5 worm cellular contexts compared by ENCODE assay signal in the genomic region with DNA sequence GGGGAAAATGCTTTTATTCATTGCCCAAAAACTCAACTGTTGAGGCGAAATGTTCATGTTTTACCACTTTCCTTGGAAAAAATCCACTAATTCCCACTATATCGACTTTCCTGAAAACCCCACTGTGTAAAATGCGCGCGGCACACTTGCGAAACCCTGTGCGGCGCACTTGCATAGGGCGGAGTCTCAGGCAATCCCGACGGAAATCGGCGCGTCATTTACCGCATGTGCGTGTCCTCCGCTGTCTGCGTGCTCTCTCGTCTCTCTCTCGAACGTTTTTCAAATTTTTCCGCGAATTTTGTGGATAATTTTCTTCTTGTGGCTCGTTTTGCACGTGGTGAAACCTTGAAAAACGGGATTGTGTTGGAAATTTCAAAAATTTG.
A peak's percentile ranks its signal among the peaks of the same experiment; 100 is the strongest.
TF ChIP-seq lines count a peak whose summit lies in the region.

A gene (plus strand): TSS at position 226 of the 383 bp plus-strand sequence.

TF ChIP-seq in whole organism, L1 larva, 84 proteins besides CTCF, POLR2A, EP300 and RAD21 (continues in another document):
- TF ChIP-seq aly-2 (tag; optimal IDR thresholded peaks at IDR 0.05; lab: Kevin White, UChicago) (no peak), dpl-1 (GFP tag; optimal IDR thresholded peaks at IDR 0.05; lab: Kevin White, UChicago) (peak; percentile 63 to 69 (median 68)), ama-1 (optimal IDR thresholded peaks at IDR 0.05; lab: Kevin White, UChicago) (no peak), lin-13 (GFP tag; optimal IDR thresholded peaks at IDR 0.05; lab: Kevin White, UChicago) (peak; percentile 75), tlp-1 (tag; optimal IDR thresholded peaks at IDR 0.05; lab: Kevin White, UChicago) (no peak), ztf-4 (tag; optimal IDR thresholded peaks at IDR 0.05; lab: Kevin White, UChicago) (peak; percentile 65), unc-86 (tag; optimal IDR thresholded peaks at IDR 0.05; lab: Kevin White, UChicago) (peak; percentile 65), nhr-12 (tag; optimal IDR thresholded peaks at IDR 0.05; lab: Kevin White, UChicago) (no peak), grh-1 (GFP tag; IDR thresholded peaks at IDR 0.05; lab: Robert Waterston, UW) (peak; percentile 60), nhr-71 (tag; optimal IDR thresholded peaks at IDR 0.05; lab: Kevin White, UChicago) (peak; percentile 75), nhr-11 (tag; optimal IDR thresholded peaks at IDR 0.05; lab: Kevin White, UChicago) (no peak), nhr-28 (tag; optimal IDR thresholded peaks at IDR 0.05; lab: Kevin White, UChicago) (no peak), ceh-82 (tag; optimal IDR thresholded peaks at IDR 0.05; lab: Kevin White, UChicago) (peak; percentile 68 to 78 (median 73)), nhr-85 (tag; lab: Kevin White, UChicago) (peak; percentile 77), Y116A8C.19 (tag; optimal IDR thresholded peaks at IDR 0.05; lab: Kevin White, UChicago; ENCODE audit: borderline replicate concordance) (no peak), elt-3 (tag; optimal IDR thresholded peaks at IDR 0.05; lab: Kevin White, UChicago) (peak in 1 of 6 experiments; percentile 47), egl-27 (tag; optimal IDR thresholded peaks at IDR 0.05; lab: Kevin White, UChicago) (no peak), ceh-63 (GFP tag; optimal IDR thresholded peaks at IDR 0.05; lab: Kevin White, UChicago) (no peak)

TF ChIP-seq in whole organism, L3 larva, 47 proteins besides CTCF, POLR2A, EP300 and RAD21 (continues in another document):
- TF ChIP-seq nhr-43 (tag; optimal IDR thresholded peaks at IDR 0.05; lab: Kevin White, UChicago; ENCODE audit: poor library complexity, severe bottlenecking) = peak; percentile 93
- peak; percentile 72 for TF ChIP-seq mdl-1 (tag; optimal IDR thresholded peaks at IDR 0.05; lab: Kevin White, UChicago)
- no peak for TF ChIP-seq ceh-9 (tag; optimal IDR thresholded peaks at IDR 0.05; lab: Kevin White, UChicago)
- TF ChIP-seq ztf-11 (tag; optimal IDR thresholded peaks at IDR 0.05; lab: Kevin White, UChicago) = no peak
- TF ChIP-seq nhr-23 (tag; optimal IDR thresholded peaks at IDR 0.05; lab: Kevin White, UChicago) = peak; percentile 77
- no peak for TF ChIP-seq ama-1 (optimal IDR thresholded peaks at IDR 0.05; lab: Kevin White, UChicago)
- TF ChIP-seq nhr-25 (tag; optimal IDR thresholded peaks at IDR 0.05; lab: Kevin White, UChicago) = peak; percentile 56
- TF ChIP-seq aly-2 (tag; optimal IDR thresholded peaks at IDR 0.05; lab: Kevin White, UChicago) = no peak
- TF ChIP-seq pha-4 (tag; optimal IDR thresholded peaks at IDR 0.05; lab: Kevin White, UChicago) = peak; percentile 62
- no peak for TF ChIP-seq mml-1 (tag; optimal IDR thresholded peaks at IDR 0.05; lab: Kevin White, UChicago)
- peak; percentile 69 for TF ChIP-seq nfya-1 (tag; optimal IDR thresholded peaks at IDR 0.05; lab: Kevin White, UChicago; ENCODE audit: insufficient read depth)
- peak; percentile 78 for TF ChIP-seq tbx-2 (tag; optimal IDR thresholded peaks at IDR 0.05; lab: Kevin White, UChicago)
- peak; percentile 32 for TF ChIP-seq snpc-4 (tag; optimal IDR thresholded peaks at IDR 0.05; lab: Kevin White, UChicago)
- no peak for TF ChIP-seq nhr-76 (tag; optimal IDR thresholded peaks at IDR 0.05; lab: Kevin White, UChicago)
- TF ChIP-seq nhr-12 (tag; optimal IDR thresholded peaks at IDR 0.05; lab: Kevin White, UChicago) = no peak
- peak; percentile 11 for TF ChIP-seq pqm-1 (tag; optimal IDR thresholded peaks at IDR 0.05; lab: Kevin White, UChicago)
- no peak for TF ChIP-seq sea-2 (GFP tag; optimal IDR thresholded peaks at IDR 0.05; lab: Kevin White, UChicago)
- no peak for TF ChIP-seq nhr-237 (tag; optimal IDR thresholded peaks at IDR 0.05; lab: Kevin White, UChicago)

TF ChIP-seq in whole organism, early embryonic, 17 proteins besides CTCF, POLR2A, EP300 and RAD21:
- TF ChIP-seq tra-4 (tag; optimal IDR thresholded peaks at IDR 0.05; lab: Kevin White, UChicago) = peak; percentile 95
- peak; percentile 97 for TF ChIP-seq ceh-13 (GFP tag; optimal IDR thresholded peaks at IDR 0.05; lab: Kevin White, UChicago)
- TF ChIP-seq ceh-36 (tag; optimal IDR thresholded peaks at IDR 0.05; lab: Kevin White, UChicago) = peak; percentile 97
- TF ChIP-seq ama-1 (optimal IDR thresholded peaks at IDR 0.05; lab: Kevin White, UChicago) = no peak
- peak; percentile 99 for TF ChIP-seq hmg-4 (GFP tag; optimal IDR thresholded peaks at IDR 0.05; lab: Kevin White, UChicago)
- peak; percentile 92 for TF ChIP-seq hnd-1 (tag; optimal IDR thresholded peaks at IDR 0.05; lab: Kevin White, UChicago)
- TF ChIP-seq aly-1 (tag; optimal IDR thresholded peaks at IDR 0.05; lab: Kevin White, UChicago) = peak; percentile 95
- peak; percentile 97 for TF ChIP-seq tbx-11 (GFP tag; IDR thresholded peaks at IDR 0.05; lab: Robert Waterston, UW)
- TF ChIP-seq tbx-37 (GFP tag; conservative IDR thresholded peaks at IDR 0.05; lab: Robert Waterston, UW) = peak; percentile 98
- TF ChIP-seq B0310.2 (tag; optimal IDR thresholded peaks at IDR 0.05; lab: Kevin White, UChicago) = peak; percentile 96
- peak; percentile 98 for TF ChIP-seq pes-1 (GFP tag; IDR thresholded peaks at IDR 0.05; lab: Robert Waterston, UW)
- TF ChIP-seq sea-1 (GFP tag; conservative IDR thresholded peaks at IDR 0.05; lab: Robert Waterston, UW) = peak; percentile 99
- TF ChIP-seq flt-1 (GFP tag; IDR thresholded peaks at IDR 0.05; lab: Robert Waterston, UW) = peak; percentile 95
- TF ChIP-seq scrt-1 (GFP tag; IDR thresholded peaks at IDR 0.05; lab: Robert Waterston, UW) = peak; percentile 95
- TF ChIP-seq hmbx-1 (tag; optimal IDR thresholded peaks at IDR 0.05; lab: Kevin White, UChicago) = peak; percentile 88
- peak; percentile 91 for TF ChIP-seq ets-7 (tag; optimal IDR thresholded peaks at IDR 0.05; lab: Kevin White, UChicago)
- TF ChIP-seq F13C5.2 (tag; optimal IDR thresholded peaks at IDR 0.05; lab: Kevin White, UChicago) = peak; percentile 99

TF ChIP-seq in whole organism, midembryonic, 9 proteins besides CTCF, POLR2A, EP300 and RAD21:
- TF ChIP-seq ztf-29 (GFP tag; IDR thresholded peaks at IDR 0.05; lab: Robert Waterston, UW) = peak; percentile 98
- TF ChIP-seq cog-1 (tag; optimal IDR thresholded peaks at IDR 0.05; lab: Kevin White, UChicago) = peak; percentile 95
- TF ChIP-seq ref-1 (GFP tag; conservative IDR thresholded peaks at IDR 0.05; lab: Robert Waterston, UW) = peak; percentile 91
- peak; percentile 98 for TF ChIP-seq tab-1 (GFP tag; IDR thresholded peaks at IDR 0.05; lab: Robert Waterston, UW)
- peak; percentile 98 for TF ChIP-seq T22C8.4 (GFP tag; IDR thresholded peaks at IDR 0.05; lab: Robert Waterston, UW)
- TF ChIP-seq ztf-23 (GFP tag; IDR thresholded peaks at IDR 0.05; lab: Robert Waterston, UW) = peak; percentile 98
- TF ChIP-seq klf-2 (GFP tag; conservative IDR thresholded peaks at IDR 0.05; lab: Robert Waterston, UW) = peak; percentile 99
- TF ChIP-seq flt-1 (GFP tag; IDR thresholded peaks at IDR 0.05; lab: Robert Waterston, UW) = peak; percentile 99
- TF ChIP-seq med-1 (GFP tag; optimal IDR thresholded peaks at IDR 0.05; lab: Kevin White, UChicago; ENCODE audit: insufficient read depth) = peak; percentile 99

TF ChIP-seq in whole organism, young adult, 124 proteins besides CTCF, POLR2A, EP300 and RAD21 (continues in another document):
- TF ChIP-seq aptf-2 (GFP tag; conservative IDR thresholded peaks at IDR 0.05; lab: Robert Waterston, UW) = peak; percentile 80
- TF ChIP-seq ekl-4 (GFP tag; IDR thresholded peaks at IDR 0.05; lab: Robert Waterston, UW) = peak; percentile 84
- TF ChIP-seq hlh-12 (tag; optimal IDR thresholded peaks at IDR 0.05; lab: Kevin White, UChicago) = peak; percentile 15
- TF ChIP-seq ceh-40 (GFP tag; IDR thresholded peaks at IDR 0.05; lab: Robert Waterston, UW) = peak; percentile 54; the same call in 1 of the 2 replicates
- TF ChIP-seq somi-1 (GFP tag; optimal IDR thresholded peaks at IDR 0.05; lab: Kevin White, UChicago) = peak; percentile 66
- peak; percentile 72 for TF ChIP-seq tbp1 (GFP tag; optimal IDR thresholded peaks at IDR 0.05; lab: Kevin White, UChicago)
- peak; percentile 88 for TF ChIP-seq hrde-1 (tag; optimal IDR thresholded peaks at IDR 0.05; lab: Kevin White, UChicago; ENCODE audit: borderline replicate concordance)
- TF ChIP-seq xnd-1 (tag; optimal IDR thresholded peaks at IDR 0.05; lab: Kevin White, UChicago) = peak; percentile 55
- TF ChIP-seq lag-1 (GFP tag; IDR thresholded peaks at IDR 0.05; lab: Robert Waterston, UW) = no peak
- TF ChIP-seq dpff-1 (tag; optimal IDR thresholded peaks at IDR 0.05; lab: Kevin White, UChicago) = no peak
- TF ChIP-seq ceh-100 (GFP tag; IDR thresholded peaks at IDR 0.05; lab: Robert Waterston, UW) = peak; percentile 99
- TF ChIP-seq cebp-2 (GFP tag; IDR thresholded peaks at IDR 0.05; lab: Robert Waterston, UW) = peak; percentile 74; the same call in 1 of the 2 replicates
- TF ChIP-seq egl-18 (GFP tag; IDR thresholded peaks at IDR 0.05; lab: Robert Waterston, UW) = no peak
- peak; percentile 57 for TF ChIP-seq rpc-1 (optimal IDR thresholded peaks at IDR 0.05; lab: Kevin White, UChicago)
- TF ChIP-seq rpc-1 (tag; optimal IDR thresholded peaks at IDR 0.05; lab: Kevin White, UChicago) = no peak
- peak; percentile 72 for TF ChIP-seq ztf-18 (tag; optimal IDR thresholded peaks at IDR 0.05; lab: Kevin White, UChicago)
- 0 out of 2 replicates have a peak, but pooled peaks have one; percentile 87 for TF ChIP-seq F37B4.10 (GFP tag; IDR thresholded peaks at IDR 0.05; lab: Robert Waterston, UW)
- TF ChIP-seq nhr-27 (tag; optimal IDR thresholded peaks at IDR 0.05; lab: Kevin White, UChicago) = no peak
- no peak for TF ChIP-seq lsy-27 (tag; optimal IDR thresholded peaks at IDR 0.05; lab: Kevin White, UChicago; ENCODE audit: borderline replicate concordance, insufficient read depth)
- peak; percentile 88 for TF ChIP-seq ets-4 (GFP tag; optimal IDR thresholded peaks at IDR 0.05; lab: Kevin White, UChicago)
- no peak for TF ChIP-seq ztf-3 (GFP tag; optimal IDR thresholded peaks at IDR 0.05; lab: Kevin White, UChicago)
- peak; percentile 83 for TF ChIP-seq lir-1 (GFP tag; conservative IDR thresholded peaks at IDR 0.05; lab: Robert Waterston, UW)
- peak; percentile 76 for TF ChIP-seq mel-28 (tag; optimal IDR thresholded peaks at IDR 0.05; lab: Kevin White, UChicago; ENCODE audit: borderline replicate concordance)
- peak; percentile 61 for TF ChIP-seq madf-8 (GFP tag; conservative IDR thresholded peaks at IDR 0.05; lab: Robert Waterston, UW)
- TF ChIP-seq B0019.2 (GFP tag; conservative IDR thresholded peaks at IDR 0.05; lab: Robert Waterston, UW) = peak; percentile 50; the same call in 1 of the 2 replicates
- peak; percentile 77 for TF ChIP-seq efl-1 (GFP tag; optimal IDR thresholded peaks at IDR 0.05; lab: Kevin White, UChicago)
- TF ChIP-seq madf-10 (tag; optimal IDR thresholded peaks at IDR 0.05; lab: Kevin White, UChicago) = peak; percentile 89
- TF ChIP-seq rec-8 (tag; optimal IDR thresholded peaks at IDR 0.05; lab: Kevin White, UChicago) = peak; percentile 76 to 94
- no peak for TF ChIP-seq F23B12.7 (tag; optimal IDR thresholded peaks at IDR 0.05; lab: Kevin White, UChicago; ENCODE audit: insufficient read depth)
- peak; percentile 99 for TF ChIP-seq attf-5 (GFP tag; optimal IDR thresholded peaks at IDR 0.05; lab: Kevin White, UChicago)
- TF ChIP-seq B0261.1 (tag; optimal IDR thresholded peaks at IDR 0.05; lab: Kevin White, UChicago) = no peak
